Fruit fly (Drosophila melanogaster) whole organism, prepupa: Measurements from ENCODE around the gene DCX-EMAP.
A peak's percentile ranks its signal among the peaks of the same experiment; 100 is the strongest.

Experiments used
- Blimp-1 ChIP-seq: fragments of 200-800 bp; sonication (Bioruptor generic); optimal IDR thresholded peaks from 3 replicates; lab custom pipeline; 2017; ENCODE audit warnings: missing biosample characterization, missing genetic modification characterization, mild to moderate bottlenecking, moderate library complexity, missing genetic modification reagents
- CG10631 ChIP-seq: fragments of 200-800 bp; sonication (Bioruptor generic); optimal IDR thresholded peaks from 2 replicates; lab custom pipeline; 2016; ENCODE audit warnings: missing biosample characterization, missing genetic modification characterization
- CG10669 ChIP-seq: fragments of 200-800 bp; sonication (Bioruptor generic); optimal IDR thresholded peaks from 3 replicates; lab custom pipeline; 2018; ENCODE audit warnings: missing biosample characterization, mild to moderate bottlenecking, missing genetic modification characterization, moderate library complexity
- CG11294 ChIP-seq: fragments of 200-800 bp; sonication (Bioruptor generic); IDR thresholded peaks from 2 replicates; pipeline ENCODE4 v1.3.6; 2022; ENCODE audit warnings: missing biosample characterization, missing genetic modification characterization
- CG11762 ChIP-seq: fragments of 200-800 bp; sonication (Bioruptor generic); optimal IDR thresholded peaks from 3 replicates; lab custom pipeline; 2016; ENCODE audit warnings: missing biosample characterization, missing genetic modification characterization; ENCODE audit not compliant: insufficient read depth
- CG11902 ChIP-seq: fragments of 200-800 bp; sonication (Bioruptor generic); optimal IDR thresholded peaks from 3 replicates; lab custom pipeline; 2016; ENCODE audit warnings: missing biosample characterization, missing genetic modification characterization
- CG15336 ChIP-seq: fragments of 200-800 bp; sonication (Bioruptor generic); IDR thresholded peaks from 2 replicates; pipeline ENCODE4 v1.3.6; 2022; ENCODE audit warnings: missing biosample characterization, missing genetic modification characterization
- CG16779 ChIP-seq: fragments of 200-800 bp; sonication (Bioruptor generic); optimal IDR thresholded peaks from 3 replicates; lab custom pipeline; 2017; ENCODE audit warnings: missing biosample characterization, mild to moderate bottlenecking, missing genetic modification characterization
- CG3032 ChIP-seq: fragments of 200-800 bp; optimal IDR thresholded peaks from 2 replicates; lab custom pipeline; 2019; ENCODE audit warnings: missing biosample characterization, mild to moderate bottlenecking, missing genetic modification characterization, moderate library complexity
- CG31627 ChIP-seq: fragments of 200-800 bp; sonication (Bioruptor generic); optimal IDR thresholded peaks from 3 replicates; lab custom pipeline; 2016; ENCODE audit warnings: missing biosample characterization, missing genetic modification characterization
- CG32006 ChIP-seq: fragments of 200-800 bp; sonication (Bioruptor generic); optimal IDR thresholded peaks from 3 replicates; lab custom pipeline; 2017; ENCODE audit warnings: missing biosample characterization, mild to moderate bottlenecking, missing genetic modification characterization
- CG34406 ChIP-seq: fragments of 200-800 bp; sonication (Bioruptor generic); optimal IDR thresholded peaks from 3 replicates; lab custom pipeline; 2016; ENCODE audit warnings: missing biosample characterization, missing genetic modification characterization
- CG3919 ChIP-seq: fragments of 200-800 bp; sonication (Bioruptor generic); optimal IDR thresholded peaks from 3 replicates; lab custom pipeline; 2016; ENCODE audit warnings: missing biosample characterization, missing genetic modification characterization
- CG6276 ChIP-seq: fragments of 200-800 bp; sonication (Bioruptor generic); optimal IDR thresholded peaks from 2 replicates; lab custom pipeline; 2017; ENCODE audit warnings: missing biosample characterization, mild to moderate bottlenecking, missing genetic modification characterization
- CG6792 ChIP-seq: fragments of 200-800 bp; sonication (Bioruptor generic); optimal IDR thresholded peaks from 3 replicates; lab custom pipeline; 2016; ENCODE audit warnings: missing biosample characterization, missing genetic modification characterization
- CG6808 ChIP-seq: fragments of 200-800 bp; sonication (Bioruptor generic); optimal IDR thresholded peaks from 3 replicates; lab custom pipeline; 2017; ENCODE audit warnings: missing biosample characterization, missing genetic modification characterization, mild to moderate bottlenecking, moderate library complexity, missing genetic modification reagents
- CG6854 ChIP-seq: fragments of 200-800 bp; sonication (Bioruptor generic); optimal IDR thresholded peaks from 2 replicates; lab custom pipeline; 2017; ENCODE audit warnings: missing biosample characterization, mild to moderate bottlenecking, missing genetic modification characterization
- CG7368 ChIP-seq: fragments of 200-800 bp; sonication (Bioruptor generic); optimal IDR thresholded peaks from 3 replicates; lab custom pipeline; 2016; ENCODE audit warnings: missing biosample characterization, missing genetic modification characterization
- CG8119 ChIP-seq: fragments of 200-800 bp; sonication (Bioruptor generic); IDR thresholded peaks from 3 replicates; pipeline ENCODE4 v1.3.6; 2022; ENCODE audit warnings: missing biosample characterization, missing genetic modification characterization
- CG9139 ChIP-seq: fragments of 200-800 bp; sonication (Bioruptor generic); optimal IDR thresholded peaks from 3 replicates; lab custom pipeline; 2017; ENCODE audit warnings: missing biosample characterization, mild to moderate bottlenecking, missing genetic modification characterization
- Eip75B ChIP-seq: fragments of 200-800 bp; sonication (Bioruptor generic); optimal IDR thresholded peaks from 3 replicates; lab custom pipeline; 2016; ENCODE audit warnings: missing biosample characterization, missing genetic modification characterization
- Eip78C ChIP-seq: fragments of 200-800 bp; sonication (Bioruptor generic); peaks from one replicate; lab custom pipeline; 2016; ENCODE audit warnings: missing biosample characterization, missing genetic modification characterization
- Gug ChIP-seq: fragments of 200-800 bp; sonication (Bioruptor generic); IDR thresholded peaks from 2 replicates; pipeline ENCODE4 v1.3.6; 2022; ENCODE audit warnings: missing biosample characterization, missing genetic modification characterization
- Hr38 ChIP-seq: sonication (Bioruptor generic); optimal IDR thresholded peaks from 2 replicates; lab custom pipeline; 2016; ENCODE audit warnings: missing biosample characterization, missing genetic modification characterization
- Met ChIP-seq: fragments of 200-800 bp; sonication (Bioruptor generic); optimal IDR thresholded peaks from 3 replicates; lab custom pipeline; 2016; ENCODE audit warnings: missing biosample characterization, missing genetic modification characterization
- OdsH ChIP-seq: fragments of 200-800 bp; sonication (Bioruptor generic); optimal IDR thresholded peaks from 3 replicates; lab custom pipeline; 2016; ENCODE audit warnings: missing biosample characterization, missing genetic modification characterization
- Smox ChIP-seq: fragments of 200-800 bp; sonication (Bioruptor generic); optimal IDR thresholded peaks from 3 replicates; lab custom pipeline; 2016; ENCODE audit warnings: missing biosample characterization, missing genetic modification characterization
- Sox14 ChIP-seq: fragments of 200-800 bp; sonication (Bioruptor generic); optimal IDR thresholded peaks from 3 replicates; lab custom pipeline; 2016; ENCODE audit warnings: missing biosample characterization, missing genetic modification characterization
- achi ChIP-seq: fragments of 200-800 bp; sonication (Bioruptor generic); optimal IDR thresholded peaks from 3 replicates; lab custom pipeline; 2016; ENCODE audit warnings: missing biosample characterization, missing genetic modification characterization
- acj6 ChIP-seq: fragments of 200-800 bp; sonication (Bioruptor generic); optimal IDR thresholded peaks from 3 replicates; lab custom pipeline; 2016; ENCODE audit warnings: missing biosample characterization, missing genetic modification characterization
- cyc ChIP-seq: fragments of 200-800 bp; sonication (Bioruptor generic); optimal IDR thresholded peaks from 3 replicates; lab custom pipeline; 2016; ENCODE audit warnings: missing biosample characterization, missing genetic modification characterization
- dac ChIP-seq: fragments of 200-800 bp; sonication (Bioruptor generic); optimal IDR thresholded peaks from 2 replicates; lab custom pipeline; 2017; ENCODE audit warnings: missing biosample characterization, mild to moderate bottlenecking, missing genetic modification characterization
- dsx ChIP-seq: fragments of 200-800 bp; optimal IDR thresholded peaks from 3 replicates; lab custom pipeline; 2019; ENCODE audit warnings: missing biosample characterization, mild to moderate bottlenecking, missing genetic modification characterization, moderate library complexity; ENCODE audit not compliant: poor library complexity, severe bottlenecking
- eg ChIP-seq: fragments of 200-800 bp; sonication (Bioruptor generic); IDR thresholded peaks from 3 replicates; pipeline ENCODE4 v1.3.6; 2022; ENCODE audit warnings: missing biosample characterization, missing genetic modification characterization
- esn ChIP-seq: fragments of 200-800 bp; sonication (Bioruptor generic); optimal IDR thresholded peaks from 2 replicates; lab custom pipeline; 2016; ENCODE audit warnings: missing biosample characterization, mild to moderate bottlenecking, missing genetic modification characterization, moderate library complexity
- fd59A ChIP-seq: fragments of 200-800 bp; sonication (Bioruptor generic); optimal IDR thresholded peaks from 2 replicates; lab custom pipeline; 2017; ENCODE audit warnings: missing biosample characterization, mild to moderate bottlenecking, missing genetic modification characterization, missing genetic modification reagents
- fd85E ChIP-seq: fragments of 200-800 bp; sonication (Bioruptor generic); optimal IDR thresholded peaks from 3 replicates; lab custom pipeline; 2016; ENCODE audit warnings: missing biosample characterization, missing genetic modification characterization
- fkh ChIP-seq: fragments of 200-800 bp; sonication (Bioruptor generic); optimal IDR thresholded peaks from 3 replicates; lab custom pipeline; 2017; ENCODE audit warnings: missing biosample characterization, mild to moderate bottlenecking, missing genetic modification characterization, moderate library complexity
- lz ChIP-seq: fragments of 200-800 bp; sonication (Bioruptor generic); optimal IDR thresholded peaks from 3 replicates; lab custom pipeline; 2016; ENCODE audit warnings: missing biosample characterization, missing genetic modification characterization
- net ChIP-seq: fragments of 200-800 bp; sonication (Bioruptor generic); optimal IDR thresholded peaks from 3 replicates; lab custom pipeline; 2016; ENCODE audit warnings: missing biosample characterization, missing genetic modification characterization
- spab ChIP-seq: fragments of 200-800 bp; sonication (Bioruptor generic); optimal IDR thresholded peaks from 2 replicates; lab custom pipeline; 2017; ENCODE audit warnings: missing biosample characterization, mild to moderate bottlenecking, missing genetic modification characterization, missing genetic modification reagents
- ss ChIP-seq, 2 experiments: fragments of 200-800 bp; sonication (Bioruptor generic); optimal IDR thresholded peaks; 2 replicates in 1 of 2; 3 replicates in 1 of 2; lab custom pipeline; 2017 to 2018; ENCODE audit warnings: mild to moderate bottlenecking in 2 of 2, missing biosample characterization in 2 of 2, missing genetic modification characterization in 2 of 2, moderate library complexity in 1 of 2
- svp ChIP-seq: fragments of 200-800 bp; sonication (Bioruptor generic); peaks from one replicate; lab custom pipeline; 2016; ENCODE audit warnings: missing biosample characterization, missing genetic modification characterization
- vri ChIP-seq: fragments of 200-800 bp; sonication (Bioruptor generic); optimal IDR thresholded peaks from 3 replicates; lab custom pipeline; 2016; ENCODE audit warnings: missing biosample characterization, mild to moderate bottlenecking, missing genetic modification characterization

Gene DCX-EMAP

DNA sequence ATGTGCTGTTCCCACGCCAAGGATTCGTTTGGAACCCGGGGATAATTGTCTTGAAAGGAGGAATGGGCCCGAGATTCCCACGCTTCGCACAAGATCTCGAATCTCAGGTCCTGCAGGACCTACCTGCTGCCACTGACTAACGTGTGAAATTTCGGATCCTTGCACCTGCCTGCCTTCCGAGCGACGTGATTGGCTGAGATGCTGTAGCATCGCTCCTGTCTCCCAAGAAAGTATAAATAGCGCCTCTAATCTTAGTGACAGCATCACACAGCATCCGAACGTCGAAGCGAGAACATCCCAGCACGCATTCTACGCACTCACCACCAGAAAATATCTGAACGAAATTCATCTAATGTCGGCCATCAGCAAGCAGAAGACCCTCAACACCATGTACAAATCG, 71.3 kb downstream of the DCX-EMAP start:
- TF ChIP-seq CG6854 (GFP tag; lab: Kevin White, UChicago), result no peak
- TF ChIP-seq fkh (GFP tag; lab: Kevin White, UChicago), result no peak
- TF ChIP-seq CG8119 (GFP tag; lab: Robert Waterston, UW), result no peak
- TF ChIP-seq CG11762 (GFP tag; lab: Kevin White, UChicago), result no peak
- no peak for TF ChIP-seq eg
- no peak for TF ChIP-seq cyc (GFP tag; lab: Kevin White, UChicago)
- TF ChIP-seq lz (GFP tag; lab: Kevin White, UChicago), result no peak
- no peak for TF ChIP-seq spab (GFP tag; lab: Kevin White, UChicago)
- no peak for TF ChIP-seq Smox (GFP tag; lab: Kevin White, UChicago)
- no peak for TF ChIP-seq dsx (GFP tag; lab: Kevin White, UChicago)
- TF ChIP-seq CG31627 (GFP tag; lab: Kevin White, UChicago), result no peak
- TF ChIP-seq esn (GFP tag; lab: Kevin White, UChicago), result no peak
- no peak for TF ChIP-seq CG11902 (GFP tag; lab: Kevin White, UChicago)
- TF ChIP-seq CG34406 (GFP tag; lab: Kevin White, UChicago), result no peak
- no peak for TF ChIP-seq Blimp-1 (GFP tag; lab: Kevin White, UChicago)
- no peak for TF ChIP-seq CG10669 (GFP tag; lab: Kevin White, UChicago)
- TF ChIP-seq CG3032, result no peak
- TF ChIP-seq CG6808, result no peak

- TF ChIP-seq CG15336 (GFP tag; lab: Robert Waterston, UW), result no peak
- TF ChIP-seq svp (GFP tag; lab: Kevin White, UChicago), result peak; percentile 35
- no peak for TF ChIP-seq CG10631 (GFP tag; lab: Kevin White, UChicago)
- no peak for TF ChIP-seq Gug
- no peak for TF ChIP-seq CG3919 (GFP tag; lab: Kevin White, UChicago)
- no peak for TF ChIP-seq Sox14
- no peak for TF ChIP-seq Eip78C (GFP tag; lab: Kevin White, UChicago)
- no peak for TF ChIP-seq CG9139 (GFP tag; lab: Kevin White, UChicago)
- TF ChIP-seq fkh (GFP tag; lab: Kevin White, UChicago), result peak; percentile 29
- no peak for TF ChIP-seq CG6792 (GFP tag; lab: Kevin White, UChicago)
- no peak for TF ChIP-seq Met (GFP tag; lab: Kevin White, UChicago)
- TF ChIP-seq CG6854 (GFP tag; lab: Kevin White, UChicago), result no peak
- TF ChIP-seq CG11902 (GFP tag; lab: Kevin White, UChicago), result no peak
Measured at dm6 chr3L:14976026-14976425, 72.4 kb downstream of the DCX-EMAP start.

DNA sequence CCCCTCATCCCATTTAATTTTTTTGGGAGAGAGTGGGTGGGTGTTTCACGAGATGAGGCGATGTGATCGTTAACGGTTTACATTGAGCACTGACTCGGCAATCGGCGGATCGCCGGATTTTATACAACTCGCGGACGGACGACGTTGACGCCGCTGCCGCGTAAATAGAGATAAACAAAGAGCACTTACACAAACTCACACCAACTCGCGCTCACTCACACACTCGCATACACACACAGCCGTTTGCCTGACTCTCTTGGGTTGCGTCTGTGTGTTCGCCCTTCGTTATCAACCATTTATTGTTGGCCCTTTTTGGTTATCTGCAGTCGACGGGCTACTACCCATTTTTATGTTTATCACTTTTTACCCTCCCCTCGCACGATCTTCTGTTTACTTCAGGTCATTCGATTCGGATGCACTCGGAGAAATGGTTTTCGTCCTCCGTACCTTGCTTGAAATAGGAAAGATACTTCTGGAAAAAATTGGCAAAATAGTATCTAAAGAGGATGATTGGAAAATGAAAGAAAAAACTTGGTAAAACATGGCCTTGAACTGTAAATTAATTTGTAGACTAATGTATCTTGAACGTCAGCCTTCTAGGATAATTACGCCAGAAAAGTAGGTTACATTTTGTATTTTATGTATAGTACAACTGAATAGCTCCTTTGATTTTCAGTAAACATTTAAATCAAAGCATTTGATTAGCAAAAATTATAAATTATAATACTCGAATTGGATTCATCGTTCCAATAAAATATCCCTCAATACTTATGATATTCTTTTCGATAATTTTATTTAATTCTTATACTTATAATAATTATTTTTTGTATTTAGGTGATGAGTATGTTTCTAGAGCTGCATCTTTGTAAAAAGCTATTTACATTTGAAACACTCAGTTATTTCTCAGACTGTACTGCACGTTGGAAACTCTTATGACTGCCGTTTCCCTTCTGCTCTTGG, 74.2 kb downstream of the DCX-EMAP start:
- peak; percentile 19 for TF ChIP-seq Eip75B (GFP tag; lab: Kevin White, UChicago)
- TF ChIP-seq dsx (GFP tag; lab: Kevin White, UChicago), result peak; percentile 10
- TF ChIP-seq CG6792 (GFP tag; lab: Kevin White, UChicago), result peak; percentile 23
- peak; percentile 28 for TF ChIP-seq lz (GFP tag; lab: Kevin White, UChicago)
- peak; percentile 92 for TF ChIP-seq Eip78C (GFP tag; lab: Kevin White, UChicago)
- TF ChIP-seq fd85E (GFP tag; lab: Kevin White, UChicago), result no peak
- peak; percentile 44 for TF ChIP-seq OdsH (GFP tag; lab: Kevin White, UChicago)
- TF ChIP-seq eg, result no peak; the same call in 2 of the 3 replicates
- peak; percentile 57 for TF ChIP-seq CG34406 (GFP tag; lab: Kevin White, UChicago)
- peak; percentile 91 for TF ChIP-seq svp (GFP tag; lab: Kevin White, UChicago)
- no peak for TF ChIP-seq CG7368
- TF ChIP-seq Hr38 (GFP tag; lab: Kevin White, UChicago), result no peak
- no peak for TF ChIP-seq vri (GFP tag; lab: Kevin White, UChicago)
- TF ChIP-seq CG11294 (GFP tag; lab: Robert Waterston, UW), result no peak
- no peak for TF ChIP-seq CG9139 (GFP tag; lab: Kevin White, UChicago)
- peak; percentile 64 for TF ChIP-seq Smox (GFP tag; lab: Kevin White, UChicago)
- TF ChIP-seq fd59A (GFP tag; lab: Kevin White, UChicago), result peak; percentile 49
- peak; percentile 16 for TF ChIP-seq net
- TF ChIP-seq cyc (GFP tag; lab: Kevin White, UChicago), result peak; percentile 42
- TF ChIP-seq achi, result peak; percentile 46
- peak; percentile 61 for TF ChIP-seq CG32006 (GFP tag; lab: Kevin White, UChicago)
- no peak for TF ChIP-seq CG6854 (GFP tag; lab: Kevin White, UChicago)
- peak; percentile 59 for TF ChIP-seq acj6 (GFP tag; lab: Kevin White, UChicago)
- TF ChIP-seq CG6276, result no peak
- TF ChIP-seq dac (GFP tag; lab: Kevin White, UChicago), result no peak
- no peak for TF ChIP-seq CG16779
- peak; percentile 2 to 65 for TF ChIP-seq ss (GFP tag; optimal IDR thresholded peaks at IDR 0.05; lab: Kevin White, UChicago)
- TF ChIP-seq CG8119 (GFP tag; lab: Robert Waterston, UW), result no peak
